Worm (Caenorhabditis elegans) whole organism, early embryonic: ENCODE results near the gene C18A3.7.

Experiments used
- B0310.2 ChIP-seq: sonication (generic microtip); optimal IDR thresholded peaks from 2 replicates; lab custom pipeline; 2016; ENCODE audit warnings: mild to moderate bottlenecking, missing genetic modification characterization, missing compliant biosample characterization
- F13C5.2 ChIP-seq: sonication (generic microtip); optimal IDR thresholded peaks from 2 replicates; lab custom pipeline; 2017; ENCODE audit warnings: mild to moderate bottlenecking, missing genetic modification characterization, inconsistent platforms, missing compliant biosample characterization
- aly-1 ChIP-seq: sonication (generic microtip); optimal IDR thresholded peaks from 2 replicates; lab custom pipeline; 2016; ENCODE audit warnings: missing genetic modification characterization, missing compliant biosample characterization
- ama-1 ChIP-seq: fragments of 150-350 bp; optimal IDR thresholded peaks from 2 replicates; lab custom pipeline; 2014
- ceh-13 ChIP-seq: fragments of 200-800 bp; sonication (Bioruptor generic); optimal IDR thresholded peaks from 2 replicates; lab custom pipeline; 2018; ENCODE audit warnings: mild to moderate bottlenecking, missing genetic modification characterization, missing compliant biosample characterization
- ceh-36 ChIP-seq: sonication (generic microtip); optimal IDR thresholded peaks from 2 replicates; lab custom pipeline; 2016; ENCODE audit warnings: missing genetic modification characterization, inconsistent platforms, missing compliant biosample characterization
- ets-7 ChIP-seq: sonication (generic microtip); optimal IDR thresholded peaks from 2 replicates; lab custom pipeline; 2016; ENCODE audit warnings: missing genotype, missing genetic modification characterization, missing compliant biosample characterization
- flt-1 ChIP-seq: fragments of 200-800 bp; sonication (Bioruptor generic); IDR thresholded peaks from 2 replicates; pipeline ENCODE4 v1.3.6; 2022; ENCODE audit warnings: missing genetic modification characterization, missing compliant biosample characterization
- hmbx-1 ChIP-seq: sonication (generic microtip); optimal IDR thresholded peaks from 2 replicates; lab custom pipeline; 2016; ENCODE audit warnings: mild to moderate bottlenecking, missing genetic modification characterization, missing compliant biosample characterization
- hmg-4 ChIP-seq: fragments of 200-800 bp; sonication (Bioruptor generic); optimal IDR thresholded peaks from 2 replicates; lab custom pipeline; 2018; ENCODE audit warnings: mild to moderate bottlenecking, missing genetic modification characterization, missing compliant biosample characterization
- hnd-1 ChIP-seq: sonication (generic microtip); optimal IDR thresholded peaks from 2 replicates; lab custom pipeline; 2016; ENCODE audit warnings: missing genetic modification characterization, missing compliant biosample characterization
- pes-1 ChIP-seq: fragments of 200-800 bp; sonication (Bioruptor generic); IDR thresholded peaks from 2 replicates; pipeline ENCODE4 v1.3.6; 2022; ENCODE audit warnings: missing genetic modification reagents, missing genetic modification characterization, missing compliant biosample characterization
- scrt-1 ChIP-seq: fragments of 200-800 bp; sonication (Bioruptor generic); IDR thresholded peaks from 2 replicates; pipeline ENCODE4 v1.3.6; 2022; ENCODE audit warnings: missing genetic modification characterization, missing compliant biosample characterization
- sea-1 ChIP-seq: fragments of 200-800 bp; sonication (Bioruptor generic); conservative IDR thresholded peaks from 2 replicates; pipeline ENCODE4 v1.3.6; 2022; ENCODE audit warnings: missing genetic modification characterization, missing compliant biosample characterization
- tbx-11 ChIP-seq: fragments of 200-800 bp; sonication (Bioruptor generic); IDR thresholded peaks from 2 replicates; pipeline ENCODE4 v1.3.6; 2022; ENCODE audit warnings: missing genetic modification characterization, missing compliant biosample characterization
- tbx-37 ChIP-seq: fragments of 200-800 bp; sonication (Bioruptor generic); conservative IDR thresholded peaks from 2 replicates; pipeline ENCODE4 v1.3.6; 2022; ENCODE audit warnings: missing genetic modification reagents, missing genetic modification characterization, missing compliant biosample characterization
- tra-4 ChIP-seq: sonication (generic microtip); optimal IDR thresholded peaks from 2 replicates; lab custom pipeline; 2017; ENCODE audit warnings: missing genetic modification characterization, missing compliant biosample characterization

C18A3.7 gene

ce11 chrII:5708154-5708553, 22.1 kb downstream of the C18A3.7 start:
- TF ChIP-seq tra-4 (tag; lab: Kevin White, UChicago), result no peak
- TF ChIP-seq ama-1 (lab: Kevin White, UChicago), result no peak
- no peak for TF ChIP-seq flt-1
- TF ChIP-seq hnd-1 (tag; lab: Kevin White, UChicago), result no peak
- no peak for TF ChIP-seq aly-1 (tag; lab: Kevin White, UChicago)
- TF ChIP-seq tbx-37, result no peak
- TF ChIP-seq scrt-1, result no peak
- no peak for TF ChIP-seq hmbx-1
- no peak for TF ChIP-seq F13C5.2 (tag; lab: Kevin White, UChicago)
- no peak for TF ChIP-seq pes-1 (GFP tag; lab: Robert Waterston, UW)
- TF ChIP-seq sea-1 (GFP tag; lab: Robert Waterston, UW), result no peak
- no peak for TF ChIP-seq tbx-11 (GFP tag; lab: Robert Waterston, UW)
- TF ChIP-seq ets-7 (tag; lab: Kevin White, UChicago), result no peak

- no peak for TF ChIP-seq pes-1 (GFP tag; lab: Robert Waterston, UW)
Observed at ce11 chrII:5707532-5707931, 22.7 kb downstream of the C18A3.7 start, which contains the start of gene osta-2. TSS of gene osta-2 (plus strand) at chrII:5707691.

- TF ChIP-seq B0310.2 (no peak), tbx-11 (GFP tag; lab: Robert Waterston, UW) (no peak), ceh-13 (GFP tag; lab: Kevin White, UChicago) (no peak), sea-1 (GFP tag; lab: Robert Waterston, UW) (no peak), F13C5.2 (tag; lab: Kevin White, UChicago) (no peak), scrt-1 (no peak), ets-7 (tag; lab: Kevin White, UChicago) (no peak)
Observed at ce11 chrII:5704479-5704878, 25.8 kb downstream of the C18A3.7 start.

ce11 chrII:5702611-5703192, 27.5 kb downstream of the C18A3.7 start:
- TF ChIP-seq ceh-13 (GFP tag; lab: Kevin White, UChicago) (no peak), B0310.2 (no peak), pes-1 (GFP tag; lab: Robert Waterston, UW) (no peak), ceh-36 (tag; lab: Kevin White, UChicago) (no peak), tra-4 (tag; lab: Kevin White, UChicago) (no peak), aly-1 (tag; lab: Kevin White, UChicago) (no peak), flt-1 (no peak)

ce11 chrII:5701485-5701884, 28.8 kb downstream of the C18A3.7 start:
- peak; percentile 70 for TF ChIP-seq ama-1 (lab: Kevin White, UChicago)
- no peak for TF ChIP-seq scrt-1

ce11 chrII:5698869-5699268, 31.4 kb downstream of the C18A3.7 start, which contains the start of the genes C25H3.10 and C25H3.1:
TSS of gene C25H3.10 (minus strand) at chrII:5698969.
TSS of gene C25H3.1 (plus strand) at chrII:5699071.
- no peak for TF ChIP-seq scrt-1
- TF ChIP-seq hnd-1 (tag; lab: Kevin White, UChicago), result no peak

ce11 chrII:5698254-5698653, 32.0 kb downstream of the C18A3.7 start:
- no peak for TF ChIP-seq flt-1
- TF ChIP-seq tbx-11 (GFP tag; lab: Robert Waterston, UW), result no peak
- no peak for TF ChIP-seq pes-1 (GFP tag; lab: Robert Waterston, UW)
- TF ChIP-seq F13C5.2 (tag; lab: Kevin White, UChicago), result no peak

ce11 chrII:5697338-5697737, 32.9 kb downstream of the C18A3.7 start:
- TF ChIP-seq flt-1, result no peak
- no peak for TF ChIP-seq hmg-4
- TF ChIP-seq F13C5.2 (tag; lab: Kevin White, UChicago), result no peak
- no peak for TF ChIP-seq ceh-13 (GFP tag; lab: Kevin White, UChicago)
- TF ChIP-seq B0310.2, result no peak
- TF ChIP-seq aly-1 (tag; lab: Kevin White, UChicago), result no peak
- no peak for TF ChIP-seq scrt-1
- TF ChIP-seq ama-1 (lab: Kevin White, UChicago), result no peak
- TF ChIP-seq hmbx-1, result no peak
- TF ChIP-seq hnd-1 (tag; lab: Kevin White, UChicago), result no peak
- no peak for TF ChIP-seq pes-1 (GFP tag; lab: Robert Waterston, UW)
- no peak for TF ChIP-seq tbx-11 (GFP tag; lab: Robert Waterston, UW)
- no peak for TF ChIP-seq ets-7 (tag; lab: Kevin White, UChicago)
- TF ChIP-seq ceh-36 (tag; lab: Kevin White, UChicago), result no peak
- TF ChIP-seq tbx-37, result no peak
- TF ChIP-seq sea-1 (GFP tag; lab: Robert Waterston, UW), result no peak
- no peak for TF ChIP-seq tra-4 (tag; lab: Kevin White, UChicago)

ce11 chrII:5696218-5696617, 34.0 kb downstream of the C18A3.7 start:
- TF ChIP-seq hnd-1 (tag; lab: Kevin White, UChicago) (no peak), ets-7 (tag; lab: Kevin White, UChicago) (no peak), sea-1 (GFP tag; lab: Robert Waterston, UW) (no peak), hmbx-1 (no peak), pes-1 (GFP tag; lab: Robert Waterston, UW) (no peak), scrt-1 (no peak), ceh-36 (tag; lab: Kevin White, UChicago) (no peak)
